Worm (Caenorhabditis elegans) whole organism, midembryonic: ENCODE measurements around the gene F20D6.6.

ENCODE experiments used
- T22C8.4 ChIP-seq: fragments of 200-800 bp; sonication (Bioruptor generic); IDR thresholded peaks from 2 replicates; pipeline ENCODE4 v1.3.6; 2022; ENCODE audit warnings: missing genetic modification characterization, missing compliant biosample characterization
- cog-1 ChIP-seq: sonication (generic microtip); optimal IDR thresholded peaks from 2 replicates; lab custom pipeline; 2016; ENCODE audit warnings: missing genetic modification characterization, missing compliant biosample characterization
- flt-1 ChIP-seq: fragments of 200-800 bp; sonication (Bioruptor generic); IDR thresholded peaks from 2 replicates; pipeline ENCODE4 v1.3.6; 2022; ENCODE audit warnings: missing genetic modification characterization, missing compliant biosample characterization
- klf-2 ChIP-seq: fragments of 200-800 bp; sonication (Bioruptor generic); conservative IDR thresholded peaks from 2 replicates; pipeline ENCODE4 v1.3.6; 2022; ENCODE audit warnings: missing genetic modification reagents, missing genetic modification characterization, missing compliant biosample characterization
- med-1 ChIP-seq: sonication (generic microtip); optimal IDR thresholded peaks from 2 replicates; lab custom pipeline; 2017; ENCODE audit warnings: missing genetic modification characterization, mild to moderate bottlenecking, missing compliant biosample characterization, antibody characterized with exemption, missing genetic modification reagents; ENCODE audit not compliant: insufficient read depth
- ref-1 ChIP-seq: fragments of 200-800 bp; sonication (Bioruptor generic); conservative IDR thresholded peaks from 2 replicates; pipeline ENCODE4 v1.3.6; 2022; ENCODE audit warnings: missing genetic modification reagents, missing genetic modification characterization, missing compliant biosample characterization
- tab-1 ChIP-seq: fragments of 200-800 bp; sonication (Bioruptor generic); IDR thresholded peaks from 2 replicates; pipeline ENCODE4 v1.3.6; 2022; ENCODE audit warnings: missing genetic modification characterization, missing compliant biosample characterization
- ztf-23 ChIP-seq: fragments of 200-800 bp; sonication (Bioruptor generic); IDR thresholded peaks from 2 replicates; pipeline ENCODE4 v1.3.6; 2022; ENCODE audit warnings: missing genetic modification reagents, missing genetic modification characterization, missing compliant biosample characterization
- ztf-29 ChIP-seq: fragments of 200-800 bp; sonication (Bioruptor generic); IDR thresholded peaks from 2 replicates; pipeline ENCODE4 v1.3.6; 2022; ENCODE audit warnings: missing genetic modification reagents, missing genetic modification characterization, missing compliant biosample characterization

Gene F20D6.6

DNA sequence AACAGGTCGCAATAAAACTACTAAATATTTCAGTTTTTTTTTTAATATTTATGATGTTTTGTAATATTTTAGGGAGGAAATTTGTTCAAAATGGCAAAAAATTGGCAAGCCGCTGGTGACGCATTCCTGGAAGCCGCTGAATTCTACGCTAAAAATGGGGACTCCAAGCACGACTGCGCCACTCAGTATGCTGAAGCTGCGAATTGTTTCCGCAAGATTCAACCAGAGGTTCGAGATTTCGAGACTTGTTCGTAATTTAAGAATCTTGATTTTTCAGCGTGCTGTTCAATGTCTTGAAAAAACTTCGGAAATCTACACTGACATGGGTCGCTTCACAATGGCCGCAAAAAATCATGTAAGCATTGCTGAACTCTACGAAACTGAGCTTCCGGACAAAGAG is 28.1 kb upstream of the F20D6.6 start:
- TF ChIP-seq med-1 (GFP tag; lab: Kevin White, UChicago), result no peak
- no peak for TF ChIP-seq tab-1
- no peak for TF ChIP-seq cog-1 (tag; lab: Kevin White, UChicago)
- no peak for TF ChIP-seq ref-1 (GFP tag; lab: Robert Waterston, UW)
- no peak for TF ChIP-seq klf-2 (GFP tag; lab: Robert Waterston, UW)
- TF ChIP-seq ztf-29 (GFP tag; lab: Robert Waterston, UW), result no peak
- TF ChIP-seq T22C8.4 (GFP tag; lab: Robert Waterston, UW), result no peak
- TF ChIP-seq ztf-23 (GFP tag; lab: Robert Waterston, UW), result no peak
- TF ChIP-seq flt-1, result no peak

DNA sequence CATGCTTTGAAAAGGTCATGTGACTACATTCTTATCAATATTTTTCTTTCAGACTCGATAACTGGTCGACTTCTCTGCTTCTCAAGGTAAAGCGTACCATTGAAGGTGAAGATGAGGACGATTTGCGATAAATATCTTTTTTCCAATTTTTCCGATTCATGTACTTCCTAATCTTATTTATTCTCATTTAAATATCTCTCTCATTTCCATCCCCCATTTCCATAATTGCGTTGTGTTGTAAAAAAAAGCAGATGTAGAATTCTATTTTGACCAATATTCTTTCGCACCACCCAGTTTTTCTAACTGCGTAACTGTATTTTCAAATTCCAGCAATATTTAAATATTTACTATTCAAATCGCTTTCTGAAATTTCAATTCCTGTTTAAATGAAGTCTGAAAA is 26.8 kb upstream of the F20D6.6 start, which contains the start of gene D1014.4:
Gene D1014.4, plus strand, starts transcription at position 301 of the 400 bp plus-strand sequence.
- no peak for TF ChIP-seq ztf-29 (GFP tag; lab: Robert Waterston, UW)
- TF ChIP-seq cog-1 (tag; lab: Kevin White, UChicago), result no peak
- no peak for TF ChIP-seq flt-1
- TF ChIP-seq tab-1, result no peak
- no peak for TF ChIP-seq ref-1 (GFP tag; lab: Robert Waterston, UW)
- TF ChIP-seq T22C8.4 (GFP tag; lab: Robert Waterston, UW), result no peak
- TF ChIP-seq klf-2 (GFP tag; lab: Robert Waterston, UW), result no peak
- no peak for TF ChIP-seq ztf-23 (GFP tag; lab: Robert Waterston, UW)
- TF ChIP-seq med-1 (GFP tag; lab: Kevin White, UChicago), result no peak

DNA sequence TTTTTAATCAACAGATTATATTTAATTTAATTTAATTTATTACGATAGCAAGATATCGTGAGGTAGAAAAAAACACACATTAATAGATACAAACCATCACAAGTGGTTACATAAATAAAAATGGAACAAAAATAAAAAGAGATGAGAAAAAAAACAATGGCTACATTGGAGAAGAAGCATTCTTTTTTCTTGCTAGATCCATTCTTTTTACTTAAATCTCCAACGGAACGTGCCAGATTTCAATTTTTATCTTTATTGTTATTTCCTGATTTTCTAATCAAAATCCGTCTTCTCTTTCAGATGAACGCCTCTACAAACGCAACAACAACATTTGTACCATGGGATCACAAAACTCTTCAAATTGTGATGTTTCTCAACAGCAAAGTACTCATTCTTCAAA is 16.1 kb upstream of the F20D6.6 start, which contains the start of gene D1014.2:
Gene D1014.2, plus strand, starts transcription at position 301 of the 400 bp plus-strand sequence.
- TF ChIP-seq flt-1 (no peak), ztf-29 (GFP tag; lab: Robert Waterston, UW) (no peak), tab-1 (no peak), ref-1 (GFP tag; lab: Robert Waterston, UW) (no peak), T22C8.4 (GFP tag; lab: Robert Waterston, UW) (no peak)

DNA sequence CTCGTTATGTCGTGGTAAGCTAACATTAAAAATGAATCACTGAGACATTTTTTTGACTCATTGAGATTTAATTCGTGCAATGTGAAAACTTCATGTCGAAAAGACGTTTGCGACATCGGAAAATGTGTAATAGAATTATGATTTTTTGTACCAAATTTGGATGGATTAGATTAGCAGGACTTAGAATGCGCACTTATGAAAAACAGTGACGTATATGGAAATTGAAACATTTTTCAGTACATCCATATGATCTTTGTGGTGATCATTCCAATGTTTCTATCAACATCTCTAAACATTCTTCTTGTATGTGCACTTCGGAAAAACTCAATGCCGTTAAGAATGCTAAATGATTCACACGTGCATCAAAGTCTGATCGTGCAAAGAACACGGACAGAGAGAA is 15.2 kb upstream of the F20D6.6 start:
- TF ChIP-seq ztf-29 (GFP tag; lab: Robert Waterston, UW) (no peak), ref-1 (GFP tag; lab: Robert Waterston, UW) (no peak), ztf-23 (GFP tag; lab: Robert Waterston, UW) (no peak), klf-2 (GFP tag; lab: Robert Waterston, UW) (no peak), flt-1 (no peak)

DNA sequence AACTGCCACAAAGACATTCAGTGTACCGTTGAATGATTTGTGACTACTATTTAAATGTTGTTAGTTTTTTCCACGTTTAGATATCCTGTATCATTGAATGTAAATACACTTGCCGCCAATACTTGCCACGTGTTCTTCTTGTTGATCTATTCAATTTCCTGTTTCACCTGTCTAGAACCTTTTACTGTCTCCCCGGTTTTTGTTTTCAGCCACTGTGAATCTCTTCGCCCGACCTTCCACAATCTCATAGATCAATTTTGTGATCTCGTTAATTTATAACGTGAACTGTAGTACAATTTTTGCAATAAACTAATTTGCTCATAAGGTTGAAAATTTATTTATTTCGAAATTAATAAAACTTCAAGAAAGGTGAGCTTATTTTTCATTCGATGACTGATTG is 14.4 kb upstream of the F20D6.6 start, which contains the start of gene D1014.13:
Gene D1014.13, plus strand, starts transcription at position 301 of the 400 bp plus-strand sequence.
- TF ChIP-seq tab-1 (no peak), flt-1 (no peak), T22C8.4 (GFP tag; lab: Robert Waterston, UW) (no peak), klf-2 (GFP tag; lab: Robert Waterston, UW) (no peak), ztf-23 (GFP tag; lab: Robert Waterston, UW) (no peak)

DNA sequence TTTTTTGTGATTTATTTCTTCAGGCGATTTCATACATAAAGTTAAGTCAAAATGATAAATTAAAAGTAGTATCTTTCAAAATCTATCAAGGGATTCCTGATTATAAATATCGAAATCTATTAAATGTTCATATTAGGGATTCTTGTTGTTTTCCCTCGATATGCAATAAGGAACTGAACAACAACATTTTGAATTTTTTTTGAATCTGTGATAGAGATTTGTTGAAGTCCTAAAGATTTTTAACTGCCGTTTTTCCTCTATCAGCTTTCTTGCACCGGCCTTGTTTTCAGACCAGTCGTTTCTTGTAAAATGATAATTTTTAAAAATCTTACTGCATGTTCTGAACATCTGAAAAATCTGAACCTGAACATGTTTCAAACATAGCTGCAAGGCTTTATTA is 4.0 kb upstream of the F20D6.6 start:
- TF ChIP-seq cog-1 (tag; lab: Kevin White, UChicago) (no peak), klf-2 (GFP tag; lab: Robert Waterston, UW) (no peak), ref-1 (GFP tag; lab: Robert Waterston, UW) (no peak), tab-1 (no peak), ztf-23 (GFP tag; lab: Robert Waterston, UW) (no peak), med-1 (GFP tag; lab: Kevin White, UChicago) (no peak), ztf-29 (GFP tag; lab: Robert Waterston, UW) (no peak), T22C8.4 (GFP tag; lab: Robert Waterston, UW) (no peak), flt-1 (no peak)

DNA sequence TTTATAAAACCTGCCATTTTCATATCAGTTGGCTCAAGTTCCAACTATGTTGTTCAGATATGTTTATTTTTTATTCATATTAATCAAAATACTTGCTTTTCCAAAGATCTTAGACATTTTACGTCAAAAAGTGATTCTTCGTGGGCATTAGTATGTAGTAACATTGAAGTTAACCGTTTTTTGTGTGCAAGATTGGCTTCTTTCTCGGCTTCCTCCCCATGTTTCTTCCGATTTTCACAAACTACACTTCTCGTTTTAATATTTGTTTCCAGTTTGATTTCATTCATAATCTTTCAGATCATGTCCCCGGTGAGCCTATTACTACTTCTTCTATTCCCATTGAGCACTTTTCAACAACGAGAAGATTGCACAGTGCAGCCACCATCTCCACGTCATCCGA is 2.3 kb upstream of the F20D6.6 start, which contains the start of gene sul-2:
Gene sul-2, plus strand, starts transcription at position 301 of the 400 bp plus-strand sequence.
- no peak for TF ChIP-seq ztf-23 (GFP tag; lab: Robert Waterston, UW)
- no peak for TF ChIP-seq flt-1
- no peak for TF ChIP-seq T22C8.4 (GFP tag; lab: Robert Waterston, UW)
- no peak for TF ChIP-seq ztf-29 (GFP tag; lab: Robert Waterston, UW)
- TF ChIP-seq cog-1 (tag; lab: Kevin White, UChicago), result no peak

DNA sequence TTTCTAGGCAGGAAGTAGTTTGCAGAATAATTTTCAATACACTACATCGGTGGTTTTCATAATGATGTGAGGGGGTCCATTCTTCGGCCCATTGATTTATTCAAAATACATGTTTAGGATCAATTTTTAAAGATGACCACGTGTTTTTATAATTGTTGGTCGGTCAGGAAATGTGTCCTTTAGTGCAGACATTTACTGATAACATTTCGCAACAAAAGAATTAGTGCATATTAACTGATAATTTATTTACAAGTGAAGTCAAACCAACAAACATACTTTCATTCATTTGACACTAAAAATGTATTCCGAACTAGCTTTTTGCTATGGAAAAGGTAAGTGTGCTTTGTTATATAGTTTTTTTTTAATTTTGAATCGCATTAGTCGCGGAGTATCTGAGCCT is 2.0 kb downstream of the F20D6.6 start, which contains the start of gene F20D6.5:
Gene F20D6.5, plus strand, starts transcription at position 259 of the 400 bp plus-strand sequence.
- TF ChIP-seq T22C8.4 (GFP tag; lab: Robert Waterston, UW), result no peak
- no peak for TF ChIP-seq med-1 (GFP tag; lab: Kevin White, UChicago)
- no peak for TF ChIP-seq ztf-29 (GFP tag; lab: Robert Waterston, UW)
- no peak for TF ChIP-seq tab-1
- no peak for TF ChIP-seq flt-1
- TF ChIP-seq klf-2 (GFP tag; lab: Robert Waterston, UW), result no peak
- TF ChIP-seq ztf-23 (GFP tag; lab: Robert Waterston, UW), result no peak
- no peak for TF ChIP-seq cog-1 (tag; lab: Kevin White, UChicago)
- TF ChIP-seq ref-1 (GFP tag; lab: Robert Waterston, UW), result no peak

DNA sequence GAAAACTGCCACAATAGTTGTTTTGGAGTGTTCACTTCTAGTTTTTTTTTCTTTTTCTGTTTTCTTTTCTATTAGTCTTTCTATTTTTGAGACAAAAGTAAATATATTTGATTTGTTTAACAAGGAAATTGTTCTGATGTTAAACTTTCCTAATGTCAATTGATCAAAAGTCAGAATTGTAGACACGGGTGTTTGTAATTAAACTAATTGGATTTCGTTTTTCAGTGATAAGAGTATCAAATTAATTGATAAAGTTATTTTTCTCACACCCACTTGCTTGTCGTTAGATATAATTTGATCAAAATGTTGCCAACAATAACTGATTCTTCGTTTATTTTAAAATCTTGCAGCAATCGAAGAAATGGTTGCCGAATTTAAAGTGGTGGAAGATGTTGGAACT is 3.5 kb downstream of the F20D6.6 start:
- TF ChIP-seq flt-1, result no peak
- no peak for TF ChIP-seq T22C8.4 (GFP tag; lab: Robert Waterston, UW)
- TF ChIP-seq cog-1 (tag; lab: Kevin White, UChicago), result no peak
- TF ChIP-seq ref-1 (GFP tag; lab: Robert Waterston, UW), result no peak
- no peak for TF ChIP-seq ztf-29 (GFP tag; lab: Robert Waterston, UW)
- no peak for TF ChIP-seq klf-2 (GFP tag; lab: Robert Waterston, UW)
- TF ChIP-seq med-1 (GFP tag; lab: Kevin White, UChicago), result no peak
- TF ChIP-seq ztf-23 (GFP tag; lab: Robert Waterston, UW), result no peak
- TF ChIP-seq tab-1, result no peak
